Worm (Caenorhabditis elegans) whole organism, L2 larva: Measurements from ENCODE around the gene hpd-1.

Experiments used
- aly-2 ChIP-seq: fragments of 150-350 bp; optimal IDR thresholded peaks from 2 replicates; lab custom pipeline; 2014; ENCODE audit warnings: missing biosample characterization, missing genetic modification characterization
- ama-1 ChIP-seq: fragments of 150-350 bp; optimal IDR thresholded peaks from 2 replicates; lab custom pipeline; 2018; ENCODE audit warnings: inconsistent platforms
- mdl-1 ChIP-seq, 2 experiments: fragments of 150-350 bp in 1 of 2; sonication (generic microtip) in 1 of 2; optimal IDR thresholded peaks; 2 replicates each; lab custom pipeline; 2017; ENCODE audit warnings: missing biosample characterization in 2 of 2, missing genetic modification characterization in 2 of 2
- nhr-21 ChIP-seq: fragments of 150-350 bp; optimal IDR thresholded peaks from 2 replicates; lab custom pipeline; 2014; ENCODE audit warnings: missing biosample characterization, missing genetic modification characterization
- peb-1 ChIP-seq: fragments of 150-350 bp; optimal IDR thresholded peaks from 2 replicates; lab custom pipeline; 2014; ENCODE audit warnings: missing biosample characterization, missing genetic modification characterization
- ztf-4 ChIP-seq: fragments of 150-350 bp; optimal IDR thresholded peaks from 2 replicates; lab custom pipeline; 2014; ENCODE audit warnings: missing biosample characterization, missing genetic modification characterization

- no peak for TF ChIP-seq aly-2 (tag; lab: Kevin White, UChicago)
- TF ChIP-seq peb-1 = no peak
- no peak for TF ChIP-seq mdl-1 (tag; optimal IDR thresholded peaks at IDR 0.05; lab: Kevin White, UChicago)
- no peak for TF ChIP-seq ztf-4
- no peak for TF ChIP-seq ama-1 (lab: Kevin White, UChicago)
- TF ChIP-seq nhr-21 (tag; lab: Kevin White, UChicago) = no peak
Measured at ce11 chrIII:10569246-10569645, 33.9 kb downstream of the hpd-1 start.
